Worm (Caenorhabditis elegans): ENCODE data around the gene Y19D10B.6.

Gene Y19D10B.6

ce11 chrV:2274253-2274892 is 46.5 kb downstream of the Y19D10B.6 start, which contains the start of the genes Y5H2A.4 and abu-4:
Gene Y5H2A.4 (minus strand): TSS chrV:2274353.
Gene abu-4 (plus strand): TSS chrV:2274842.
- no peak for TF ChIP-seq lsy-2 (tag; optimal IDR thresholded peaks at IDR 0.05)

DNA sequence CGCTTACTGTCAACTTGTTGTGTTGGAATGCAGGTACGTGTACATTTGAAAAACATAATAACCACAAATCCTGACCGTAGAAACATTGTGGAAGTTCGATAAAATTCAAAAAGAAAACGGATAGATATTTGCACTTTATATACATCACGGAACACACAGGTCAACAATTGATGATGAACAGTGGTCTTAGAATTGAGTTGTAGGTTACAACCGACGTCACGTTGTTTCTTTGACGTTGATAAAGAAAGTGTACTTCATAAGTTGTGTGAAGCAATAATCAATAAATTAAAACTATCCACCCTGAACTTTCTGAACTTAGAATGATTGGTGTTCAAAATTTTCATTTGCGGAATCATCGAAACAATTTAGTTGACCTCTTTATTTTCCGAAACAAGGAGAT is 49.2 kb downstream of the Y19D10B.6 start, which contains the start of gene Y5H2A.1:
TSS of gene Y5H2A.1 (minus strand) at position 101 of the 400 bp plus-strand sequence.
- no peak for TF ChIP-seq blmp-1 (tag; optimal IDR thresholded peaks at IDR 0.05; ENCODE audit: insufficient read depth)
- no peak for TF ChIP-seq nhr-23 (tag; optimal IDR thresholded peaks at IDR 0.05)
- no peak for TF ChIP-seq crh-2 (tag; optimal IDR thresholded peaks at IDR 0.05)
- no peak for TF ChIP-seq nhr-10 (tag; optimal IDR thresholded peaks at IDR 0.05)
- TF ChIP-seq R02D3.7 (tag; optimal IDR thresholded peaks at IDR 0.05), result no peak
- no peak for TF ChIP-seq ztf-11 (tag; optimal IDR thresholded peaks at IDR 0.05)
- TF ChIP-seq elt-3 (tag; optimal IDR thresholded peaks at IDR 0.05), result no peak
- TF ChIP-seq unc-62 (GFP tag; optimal IDR thresholded peaks at IDR 0.05), result no peak
- TF ChIP-seq mdl-1 (tag; optimal IDR thresholded peaks at IDR 0.05), result no peak
- no peak for TF ChIP-seq Y55F3AM.14 (GFP tag; optimal IDR thresholded peaks at IDR 0.05)
- no peak for TF ChIP-seq fos-1 (tag; optimal IDR thresholded peaks at IDR 0.05)
- TF ChIP-seq ZK546.5 (tag; optimal IDR thresholded peaks at IDR 0.05), result no peak
- TF ChIP-seq ama-1 (optimal IDR thresholded peaks at IDR 0.05), result no peak
- no peak for TF ChIP-seq lin-11 (tag; optimal IDR thresholded peaks at IDR 0.05)
- TF ChIP-seq nhr-77 (tag; optimal IDR thresholded peaks at IDR 0.05), result no peak
- TF ChIP-seq ztf-4 (tag; optimal IDR thresholded peaks at IDR 0.05), result no peak
